Worm (Caenorhabditis elegans): ENCODE results near the gene mpst-4.

Gene mpst-4

ce11 chrII:4881727-4882126 is 18.5 kb upstream of the mpst-4 start, which contains the start of gene gst-7 (continued):
- TF ChIP-seq lin-14 (GFP tag; optimal IDR thresholded peaks at IDR 0.05) = peak; percentile 65
- peak in 2 of 6 experiments; percentile 9 to 17 for TF ChIP-seq elt-3 (tag; optimal IDR thresholded peaks at IDR 0.05)
- no peak for TF ChIP-seq aha-1 (tag; optimal IDR thresholded peaks at IDR 0.05)
- no peak for TF ChIP-seq blmp-1 (tag; optimal IDR thresholded peaks at IDR 0.05)
- no peak for TF ChIP-seq grh-1 (GFP tag; IDR thresholded peaks at IDR 0.05)
- no peak for TF ChIP-seq xbp-1 (tag; optimal IDR thresholded peaks at IDR 0.05)
- no peak for TF ChIP-seq zag-1 (tag; optimal IDR thresholded peaks at IDR 0.05)
- TF ChIP-seq fkh-10 (GFP tag; optimal IDR thresholded peaks at IDR 0.05) = no peak
- TF ChIP-seq nhr-90 (tag; optimal IDR thresholded peaks at IDR 0.05; ENCODE audit: poor library complexity) = peak; percentile 19
- no peak for TF ChIP-seq ceh-88 (GFP tag; IDR thresholded peaks at IDR 0.05)
- TF ChIP-seq unc-86 (tag; optimal IDR thresholded peaks at IDR 0.05) = no peak
- no peak for TF ChIP-seq C16A3.4 (tag; optimal IDR thresholded peaks at IDR 0.05)
- no peak for TF ChIP-seq mef-2 (tag; optimal IDR thresholded peaks at IDR 0.05)
- no peak for TF ChIP-seq aly-2 (tag; optimal IDR thresholded peaks at IDR 0.05)
- TF ChIP-seq nhr-19 (GFP tag; conservative IDR thresholded peaks at IDR 0.05) = 0 out of 2 replicates have a peak, but pooled peaks have one; percentile 8
- TF ChIP-seq fkh-4 (tag; optimal IDR thresholded peaks at IDR 0.05; ENCODE audit: borderline replicate concordance) = no peak
- no peak for TF ChIP-seq pax-3 (tag; optimal IDR thresholded peaks at IDR 0.05)
- peak in 1 of 3 experiments; percentile 15 for TF ChIP-seq dpl-1 (GFP tag; optimal IDR thresholded peaks at IDR 0.05)
- TF ChIP-seq F16B12.6 (tag; optimal IDR thresholded peaks at IDR 0.05) = no peak
- TF ChIP-seq vab-15 (tag; optimal IDR thresholded peaks at IDR 0.05) = no peak
- peak; percentile 98 for TF ChIP-seq skn-1 (tag; optimal IDR thresholded peaks at IDR 0.05)

- TF ChIP-seq sptf-1 (tag; optimal IDR thresholded peaks at IDR 0.05) = no peak
- no peak for TF ChIP-seq unc-130 (tag; optimal IDR thresholded peaks at IDR 0.05)
- no peak for TF ChIP-seq nhr-11 (tag; optimal IDR thresholded peaks at IDR 0.05)
- TF ChIP-seq elt-2 (tag; optimal IDR thresholded peaks at IDR 0.05) = peak; percentile 63
- no peak for TF ChIP-seq nhr-77 (tag; optimal IDR thresholded peaks at IDR 0.05)
- TF ChIP-seq fos-1 (tag; optimal IDR thresholded peaks at IDR 0.05) = no peak
- no peak for TF ChIP-seq lsy-2 (tag; optimal IDR thresholded peaks at IDR 0.05)
Observed at ce11 chrII:4879629-4880028, 16.4 kb upstream of the mpst-4 start, which contains the start of gene gst-6. Gene gst-6, plus strand, starts transcription at chrII:4879891.

- TF ChIP-seq nhr-85 (tag) (peak; percentile 55), elt-3 (tag; optimal IDR thresholded peaks at IDR 0.05) (peak in 1 of 6 experiments; percentile 7), fos-1 (tag; optimal IDR thresholded peaks at IDR 0.05) (no peak), blmp-1 (tag; optimal IDR thresholded peaks at IDR 0.05) (peak; percentile 90), isw-1 (GFP tag; IDR thresholded peaks at IDR 0.05) (no peak), unc-130 (tag; optimal IDR thresholded peaks at IDR 0.05) (no peak), nhr-11 (tag; optimal IDR thresholded peaks at IDR 0.05) (no peak), ceh-8 (GFP tag; optimal IDR thresholded peaks at IDR 0.05) (no peak)
Observed at ce11 chrII:4876091-4876490, 12.8 kb upstream of the mpst-4 start, which contains the start of gene F11G11.13. Gene F11G11.13, minus strand, starts transcription at chrII:4876179.

ce11 chrII:4874335-4874861 is 11.1 kb upstream of the mpst-4 start, which contains the start of gene F11G11.15:
Gene F11G11.15, plus strand, starts transcription at chrII:4874845.
- TF ChIP-seq hpl-2 (GFP tag; optimal IDR thresholded peaks at IDR 0.05) = no peak
- TF ChIP-seq blmp-1 (tag; optimal IDR thresholded peaks at IDR 0.05) = peak; percentile 77
- TF ChIP-seq elt-3 (tag; optimal IDR thresholded peaks at IDR 0.05) = peak in 1 of 6 experiments; percentile 5

ce11 chrII:4873029-4873428 is 9.8 kb upstream of the mpst-4 start, which contains the start of gene col-73:
Gene col-73, minus strand, starts transcription at chrII:4873129.
- TF ChIP-seq snu-23 (GFP tag; optimal IDR thresholded peaks at IDR 0.05) (no peak), nhr-84 (tag; optimal IDR thresholded peaks at IDR 0.05) (no peak), nhr-85 (tag) (no peak), nhr-90 (tag; optimal IDR thresholded peaks at IDR 0.05; ENCODE audit: poor library complexity) (no peak), dsc-1 (tag; optimal IDR thresholded peaks at IDR 0.05) (no peak), rnt-1 (tag; optimal IDR thresholded peaks at IDR 0.05) (no peak), sox-4 (tag; optimal IDR thresholded peaks at IDR 0.05) (no peak), lin-39 (tag; optimal IDR thresholded peaks at IDR 0.05) (no peak), ceh-90 (tag; optimal IDR thresholded peaks at IDR 0.05) (no peak), nhr-71 (tag; optimal IDR thresholded peaks at IDR 0.05) (no peak), ces-1 (GFP tag; optimal IDR thresholded peaks at IDR 0.05) (no peak), hpl-2 (GFP tag; optimal IDR thresholded peaks at IDR 0.05) (no peak), sptf-1 (tag; optimal IDR thresholded peaks at IDR 0.05) (no peak)

Data from whole organism, L1 larva.